Worm (Caenorhabditis elegans) whole organism, mixed stage, embryonic: ENCODE measurements around the gene slc-17.2.

ENCODE experiments used
- elt-1 ChIP-seq: sonication (generic microtip); optimal IDR thresholded peaks from 2 replicates; lab custom pipeline; 2017; ENCODE audit warnings: missing genetic modification characterization, mild to moderate bottlenecking, missing compliant biosample characterization, antibody characterized with exemption, moderate library complexity, borderline replicate concordance; ENCODE audit not compliant: insufficient read depth
- nhr-237 ChIP-seq: fragments of 150-350 bp; optimal IDR thresholded peaks from 2 replicates; lab custom pipeline; 2014; ENCODE audit warnings: missing biosample characterization, missing genetic modification characterization
- nhr-28 ChIP-seq: fragments of 150-350 bp; optimal IDR thresholded peaks from 2 replicates; lab custom pipeline; 2014; ENCODE audit warnings: missing biosample characterization, missing genetic modification characterization
- nhr-76 ChIP-seq: sonication (generic microtip); optimal IDR thresholded peaks from 2 replicates; lab custom pipeline; 2017; ENCODE audit warnings: missing biosample characterization, missing genetic modification characterization
- pha-4 ChIP-seq: fragments of 150-350 bp; optimal IDR thresholded peaks from 2 replicates; lab custom pipeline; 2018; ENCODE audit warnings: missing biosample characterization, missing genetic modification reagents, missing genetic modification characterization
- unc-62 ChIP-seq: fragments of 150-350 bp; optimal IDR thresholded peaks from 2 replicates; lab custom pipeline; 2014; ENCODE audit warnings: missing biosample characterization, missing genetic modification reagents, missing genetic modification characterization
- ztf-11 ChIP-seq: fragments of 150-350 bp; optimal IDR thresholded peaks from 2 replicates; lab custom pipeline; 2014; ENCODE audit warnings: missing biosample characterization, missing genetic modification characterization

ce11 chrIII:9385543-9385942 lies 4.4 kb downstream of the slc-17.2 start, which contains the start of gene C38C10.3:
- TF ChIP-seq unc-62 (GFP tag; lab: Kevin White, UChicago) (no peak), pha-4 (tag; lab: Kevin White, UChicago) (no peak), nhr-28 (no peak), elt-1 (tag; lab: Kevin White, UChicago) (no peak), ztf-11 (no peak), nhr-76 (tag; lab: Kevin White, UChicago) (no peak), nhr-237 (tag; lab: Kevin White, UChicago) (no peak)
